Worm (Caenorhabditis elegans) whole organism, L3 larva: ENCODE data around the gene Y53F4B.25.

ENCODE experiments used
- ZK546.5 ChIP-seq: sonication (generic microtip); optimal IDR thresholded peaks from 2 replicates; lab custom pipeline; 2017; ENCODE audit warnings: missing biosample characterization, missing genetic modification characterization
- ama-1 ChIP-seq: fragments of 150-350 bp; optimal IDR thresholded peaks from 2 replicates; lab custom pipeline; 2018
- ceh-16 ChIP-seq: sonication (generic microtip); optimal IDR thresholded peaks from 2 replicates; lab custom pipeline; 2017; ENCODE audit warnings: missing biosample characterization, missing genetic modification characterization
- ceh-28 ChIP-seq: fragments of 150-350 bp; optimal IDR thresholded peaks from 2 replicates; lab custom pipeline; 2014; ENCODE audit warnings: missing biosample characterization, missing genetic modification reagents, missing genetic modification characterization
- ceh-82 ChIP-seq: fragments of 150-350 bp; optimal IDR thresholded peaks from 2 replicates; lab custom pipeline; 2014; ENCODE audit warnings: missing biosample characterization, missing genetic modification characterization
- lin-39 ChIP-seq: fragments of 150-350 bp; optimal IDR thresholded peaks from 2 replicates; lab custom pipeline; 2018; ENCODE audit warnings: missing biosample characterization, missing genetic modification reagents, missing genetic modification characterization
- nhr-11 ChIP-seq: fragments of 150-350 bp; optimal IDR thresholded peaks from 2 replicates; lab custom pipeline; 2014; ENCODE audit warnings: missing biosample characterization, missing genetic modification characterization
- nhr-12 ChIP-seq: fragments of 150-350 bp; optimal IDR thresholded peaks from 2 replicates; lab custom pipeline; 2014; ENCODE audit warnings: missing biosample characterization, missing genetic modification characterization
- nhr-237 ChIP-seq: fragments of 150-350 bp; optimal IDR thresholded peaks from 2 replicates; lab custom pipeline; 2014; ENCODE audit warnings: missing biosample characterization, missing genetic modification characterization
- skn-1 ChIP-seq: fragments of 150-350 bp; optimal IDR thresholded peaks from 2 replicates; lab custom pipeline; 2014; ENCODE audit warnings: missing biosample characterization, missing genetic modification characterization
- snpc-4 ChIP-seq: fragments of 150-350 bp; optimal IDR thresholded peaks from 2 replicates; lab custom pipeline; 2014; ENCODE audit warnings: missing biosample characterization, missing genetic modification characterization
- unc-39 ChIP-seq: sonication (generic microtip); optimal IDR thresholded peaks from 4 replicates; lab custom pipeline; 2017; ENCODE audit warnings: missing biosample characterization, missing genetic modification characterization
- zag-1 ChIP-seq: fragments of 150-350 bp; optimal IDR thresholded peaks from 2 replicates; lab custom pipeline; 2014; ENCODE audit warnings: missing biosample characterization, missing genetic modification characterization

DNA sequence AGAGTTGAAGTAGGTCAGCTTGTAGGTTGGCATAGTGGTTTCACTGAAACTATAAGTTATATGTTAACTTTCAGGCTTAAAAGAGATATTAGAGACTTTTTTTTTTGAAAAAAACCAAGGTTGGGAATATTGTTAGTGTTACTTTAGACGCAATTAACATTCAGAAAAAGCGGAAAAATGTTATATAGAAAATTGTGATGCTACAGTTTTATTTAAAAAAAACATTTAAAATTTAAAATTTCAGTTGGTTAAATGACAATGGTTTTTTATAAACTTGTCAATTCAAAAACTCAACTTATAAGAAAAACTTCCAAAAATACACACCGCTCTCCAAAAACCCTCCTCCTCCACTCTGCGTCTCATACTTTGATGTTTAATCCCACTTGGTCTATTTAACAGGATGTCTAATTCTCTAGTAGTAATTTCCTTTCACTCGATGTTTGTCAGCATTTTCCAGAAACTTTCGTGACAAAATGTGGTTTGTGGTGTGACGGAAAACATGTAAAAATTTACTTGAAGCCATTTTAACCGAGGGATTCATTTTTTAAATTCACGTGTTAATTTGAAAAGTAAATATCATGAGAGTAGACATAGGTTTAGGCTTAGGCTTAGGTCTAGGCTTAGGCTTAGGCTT, 39.0 kb downstream of the Y53F4B.25 start, which contains the start of gene gst-31:
- no peak for TF ChIP-seq snpc-4
- TF ChIP-seq ceh-28: no peak
- TF ChIP-seq unc-39 (tag; lab: Kevin White, UChicago): no peak
- no peak for TF ChIP-seq ZK546.5 (tag; lab: Kevin White, UChicago)
- TF ChIP-seq ceh-82 (tag; lab: Kevin White, UChicago): no peak
- TF ChIP-seq skn-1 (tag; lab: Kevin White, UChicago): no peak
- TF ChIP-seq nhr-12 (tag; lab: Kevin White, UChicago): no peak
- no peak for TF ChIP-seq nhr-237
- no peak for TF ChIP-seq ama-1 (lab: Kevin White, UChicago)
- TF ChIP-seq lin-39 (tag; lab: Kevin White, UChicago): no peak
- no peak for TF ChIP-seq ceh-16
- TF ChIP-seq zag-1: no peak
- TF ChIP-seq nhr-11 (tag; lab: Kevin White, UChicago): no peak
